Fruit fly (Drosophila melanogaster): ENCODE results near the gene GluRIIC.

GluRIIC gene

dm6 chr2L:913850-914391 is at the start of gene GluRIIC:
TSS of gene GluRIIC (plus strand) at chr2L:914086.
- no peak for TF ChIP-seq Clk (GFP tag; optimal IDR thresholded peaks at IDR 0.05)
- TF ChIP-seq ovo (GFP tag; optimal IDR thresholded peaks at IDR 0.05): no peak
- TF ChIP-seq pad (GFP tag; optimal IDR thresholded peaks at IDR 0.05): no peak
- no peak for TF ChIP-seq CG7045 (GFP tag; optimal IDR thresholded peaks at IDR 0.05)
- no peak for TF ChIP-seq toe (GFP tag; optimal IDR thresholded peaks at IDR 0.05)
- TF ChIP-seq CG5204 (GFP tag; optimal IDR thresholded peaks at IDR 0.05): no peak
- TF ChIP-seq kay (GFP tag; ENCODE audit: borderline replicate concordance): no peak
- no peak for TF ChIP-seq Hr96 (GFP tag; optimal IDR thresholded peaks at IDR 0.05)
- TF ChIP-seq tj (GFP tag; optimal IDR thresholded peaks at IDR 0.05): no peak
- TF ChIP-seq CG33017 (tag; optimal IDR thresholded peaks at IDR 0.05): no peak
- TF ChIP-seq CG12768 (GFP tag; optimal IDR thresholded peaks at IDR 0.05): no peak

dm6 chr2L:865851-866250 is 48.0 kb upstream of the GluRIIC start:
- TF ChIP-seq pad (GFP tag; optimal IDR thresholded peaks at IDR 0.05) (peak; percentile 87), CG11617 (GFP tag; optimal IDR thresholded peaks at IDR 0.05) (peak; percentile 95), kay (GFP tag; ENCODE audit: borderline replicate concordance) (no peak), cnc (optimal IDR thresholded peaks at IDR 0.05) (no peak), tj (GFP tag; optimal IDR thresholded peaks at IDR 0.05) (peak; percentile 86), CG12768 (GFP tag; optimal IDR thresholded peaks at IDR 0.05) (peak; percentile 97), Mnt (GFP tag; optimal IDR thresholded peaks at IDR 0.05) (peak; percentile 91), Hr96 (GFP tag; optimal IDR thresholded peaks at IDR 0.05) (peak; percentile 96), Crg-1 (GFP tag; optimal IDR thresholded peaks at IDR 0.05) (peak; percentile 88), Clk (GFP tag; optimal IDR thresholded peaks at IDR 0.05) (peak; percentile 95), CG5204 (GFP tag; optimal IDR thresholded peaks at IDR 0.05) (peak; percentile 95), CG33017 (tag; optimal IDR thresholded peaks at IDR 0.05) (peak; percentile 97), CG7101 (tag; optimal IDR thresholded peaks at IDR 0.05) (peak; percentile 97), CG14711 (tag; optimal IDR thresholded peaks at IDR 0.05) (peak; percentile 92), bab1 (GFP tag; optimal IDR thresholded peaks at IDR 0.05) (peak; percentile 98), CG1620 (GFP tag; optimal IDR thresholded peaks at IDR 0.05) (peak; percentile 97), cic (GFP tag; optimal IDR thresholded peaks at IDR 0.05) (peak; percentile 78), toe (GFP tag; optimal IDR thresholded peaks at IDR 0.05) (peak; percentile 95), ovo (GFP tag; optimal IDR thresholded peaks at IDR 0.05) (peak; percentile 93), CG7045 (GFP tag; optimal IDR thresholded peaks at IDR 0.05) (peak; percentile 96)

dm6 chr2L:866950-867744 is 46.7 kb upstream of the GluRIIC start:
- TF ChIP-seq CG7101 (tag; optimal IDR thresholded peaks at IDR 0.05) (peak; percentile 98), pad (GFP tag; optimal IDR thresholded peaks at IDR 0.05) (peak; percentile 89), tj (GFP tag; optimal IDR thresholded peaks at IDR 0.05) (peak; percentile 65), toe (GFP tag; optimal IDR thresholded peaks at IDR 0.05) (peak; percentile 97), ovo (GFP tag; optimal IDR thresholded peaks at IDR 0.05) (peak; percentile 49), kay (GFP tag; ENCODE audit: borderline replicate concordance) (no peak), CG11617 (GFP tag; optimal IDR thresholded peaks at IDR 0.05) (peak; percentile 94), CG5204 (GFP tag; optimal IDR thresholded peaks at IDR 0.05) (peak; percentile 96), CG33017 (tag; optimal IDR thresholded peaks at IDR 0.05) (peak; percentile 98), CG1620 (GFP tag; optimal IDR thresholded peaks at IDR 0.05) (peak; percentile 98), CG7045 (GFP tag; optimal IDR thresholded peaks at IDR 0.05) (peak; percentile 94), cic (GFP tag; optimal IDR thresholded peaks at IDR 0.05) (peak; percentile 98), Clk (GFP tag; optimal IDR thresholded peaks at IDR 0.05) (peak; percentile 94), Mnt (GFP tag; optimal IDR thresholded peaks at IDR 0.05) (peak; percentile 90), CG12768 (GFP tag; optimal IDR thresholded peaks at IDR 0.05) (peak; percentile 98), CG14711 (tag; optimal IDR thresholded peaks at IDR 0.05) (peak; percentile 93), bab1 (GFP tag; optimal IDR thresholded peaks at IDR 0.05) (peak; percentile 98), Hr96 (GFP tag; optimal IDR thresholded peaks at IDR 0.05) (peak; percentile 95), Crg-1 (GFP tag; optimal IDR thresholded peaks at IDR 0.05) (peak; percentile 97), cnc (optimal IDR thresholded peaks at IDR 0.05) (no peak)

- TF ChIP-seq ovo (GFP tag; optimal IDR thresholded peaks at IDR 0.05) (no peak), Mnt (GFP tag; optimal IDR thresholded peaks at IDR 0.05) (peak; percentile 50), pad (GFP tag; optimal IDR thresholded peaks at IDR 0.05) (no peak), tj (GFP tag; optimal IDR thresholded peaks at IDR 0.05) (peak; percentile 10), CG1620 (GFP tag; optimal IDR thresholded peaks at IDR 0.05) (peak; percentile 25), CG14711 (tag; optimal IDR thresholded peaks at IDR 0.05) (peak; percentile 15), bab1 (GFP tag; optimal IDR thresholded peaks at IDR 0.05) (peak; percentile 41)
These were observed 45.8 kb upstream of the GluRIIC start, which contains the start of gene aru for dm6 chr2L:867899-868605. TSS of gene aru (minus strand) at chr2L:868354.

dm6 chr2L:868961-869360 is 44.9 kb upstream of the GluRIIC start:
- TF ChIP-seq Clk (GFP tag; optimal IDR thresholded peaks at IDR 0.05) (no peak), cnc (optimal IDR thresholded peaks at IDR 0.05) (no peak), ovo (GFP tag; optimal IDR thresholded peaks at IDR 0.05) (no peak), CG1620 (GFP tag; optimal IDR thresholded peaks at IDR 0.05) (no peak), CG7101 (tag; optimal IDR thresholded peaks at IDR 0.05) (no peak), pad (GFP tag; optimal IDR thresholded peaks at IDR 0.05) (no peak), CG14711 (tag; optimal IDR thresholded peaks at IDR 0.05) (no peak), Mnt (GFP tag; optimal IDR thresholded peaks at IDR 0.05) (no peak), kay (GFP tag; ENCODE audit: borderline replicate concordance) (no peak), cic (GFP tag; optimal IDR thresholded peaks at IDR 0.05) (no peak), CG12768 (GFP tag; optimal IDR thresholded peaks at IDR 0.05) (no peak), CG7045 (GFP tag; optimal IDR thresholded peaks at IDR 0.05) (no peak)

Data from whole organism, adult.